Fruit fly (Drosophila melanogaster) whole organism, pupa: Measurements from ENCODE around the gene EMC1.
A peak's percentile ranks its signal among the peaks of the same experiment; 100 is the strongest.

Source experiments
- CG10348 ChIP-seq: fragments of 200-800 bp; sonication (Bioruptor generic); IDR thresholded peaks from 2 replicates; pipeline ENCODE4 v1.3.6; 2022; ENCODE audit warnings: missing biosample characterization, missing genetic modification characterization
- CG12605 ChIP-seq: fragments of 200-800 bp; sonication (Bioruptor generic); IDR thresholded peaks from 2 replicates; pipeline ENCODE4 v1.3.6; 2022; ENCODE audit warnings: missing biosample characterization, missing genetic modification characterization
- CG13204 ChIP-seq: fragments of 200-800 bp; sonication (Bioruptor generic); optimal IDR thresholded peaks from 2 replicates; lab custom pipeline; 2018; ENCODE audit warnings: missing biosample characterization, mild to moderate bottlenecking, missing genetic modification characterization, moderate library complexity
- CG14655 ChIP-seq: fragments of 200-800 bp; sonication (Bioruptor generic); optimal IDR thresholded peaks from 3 replicates; lab custom pipeline; 2017; ENCODE audit warnings: mild to moderate bottlenecking, missing biosample characterization, missing genetic modification reagents, missing genetic modification characterization
- CG15710 ChIP-seq: fragments of 200-800 bp; sonication (Bioruptor generic); optimal IDR thresholded peaks from 2 replicates; lab custom pipeline; 2018; ENCODE audit warnings: missing biosample characterization, mild to moderate bottlenecking, missing genetic modification characterization, moderate library complexity
- CG17806 ChIP-seq: fragments of 200-800 bp; sonication (Bioruptor generic); optimal IDR thresholded peaks from 2 replicates; lab custom pipeline; 2018; ENCODE audit warnings: missing biosample characterization, mild to moderate bottlenecking, missing genetic modification characterization, moderate library complexity
- CG32121 ChIP-seq: fragments of 200-800 bp; sonication (Bioruptor generic); IDR thresholded peaks from 2 replicates; pipeline ENCODE4 v1.3.6; 2022; ENCODE audit warnings: missing biosample characterization, missing genetic modification characterization
- CG34367 ChIP-seq: fragments of 200-800 bp; sonication (Bioruptor generic); optimal IDR thresholded peaks from 2 replicates; lab custom pipeline; 2018; ENCODE audit warnings: missing biosample characterization, mild to moderate bottlenecking, missing genetic modification characterization
- CG4496 ChIP-seq: fragments of 200-800 bp; sonication (Bioruptor generic); IDR thresholded peaks from 3 replicates; pipeline ENCODE4 v1.3.6; 2022; ENCODE audit warnings: missing biosample characterization, missing genetic modification characterization
- CG8159 ChIP-seq: fragments of 200-800 bp; sonication (Bioruptor generic); optimal IDR thresholded peaks from 3 replicates; lab custom pipeline; 2018; ENCODE audit warnings: missing biosample characterization, mild to moderate bottlenecking, missing genetic modification characterization, moderate library complexity
- CG8301 ChIP-seq: fragments of 200-800 bp; sonication (Bioruptor generic); optimal IDR thresholded peaks from 2 replicates; lab custom pipeline; 2018; ENCODE audit warnings: missing biosample characterization, mild to moderate bottlenecking, missing genetic modification characterization
- CG9948 ChIP-seq: fragments of 200-800 bp; sonication (Bioruptor generic); optimal IDR thresholded peaks from 2 replicates; lab custom pipeline; 2018; ENCODE audit warnings: missing biosample characterization, mild to moderate bottlenecking, missing genetic modification characterization, moderate library complexity
- D1 ChIP-seq: fragments of 200-800 bp; sonication (Bioruptor generic); optimal IDR thresholded peaks from 2 replicates; lab custom pipeline; 2018; ENCODE audit warnings: missing biosample characterization, mild to moderate bottlenecking, missing genetic modification characterization, moderate library complexity
- EcR ChIP-seq: fragments of 200-800 bp; sonication (Bioruptor generic); optimal IDR thresholded peaks from 3 replicates; lab custom pipeline; 2019; ENCODE audit warnings: missing biosample characterization, missing genetic modification characterization, mild to moderate bottlenecking, moderate library complexity, missing genetic modification reagents
- Ets98B ChIP-seq: fragments of 200-800 bp; sonication (Bioruptor generic); IDR thresholded peaks from 2 replicates; pipeline ENCODE4 v1.3.6; 2022; ENCODE audit warnings: missing biosample characterization, missing genetic modification characterization
- Pif1A ChIP-seq: fragments of 200-800 bp; sonication (Bioruptor generic); optimal IDR thresholded peaks from 3 replicates; lab custom pipeline; 2016; ENCODE audit warnings: missing biosample characterization, missing genetic modification characterization
- Pif1B ChIP-seq: fragments of 200-800 bp; sonication (Bioruptor generic); optimal IDR thresholded peaks from 3 replicates; lab custom pipeline; 2016; ENCODE audit warnings: missing biosample characterization, missing genetic modification characterization
- Snoo ChIP-seq: fragments of 200-800 bp; sonication (Bioruptor generic); optimal IDR thresholded peaks from 3 replicates; lab custom pipeline; 2017; ENCODE audit warnings: missing biosample characterization, mild to moderate bottlenecking, missing genetic modification characterization, inconsistent platforms
- fd96Ca ChIP-seq: fragments of 200-800 bp; sonication (Bioruptor generic); IDR thresholded peaks from 3 replicates; pipeline ENCODE4 v1.3.6; 2022; ENCODE audit warnings: missing biosample characterization, missing genetic modification characterization
- gl ChIP-seq: fragments of 200-800 bp; sonication (Bioruptor generic); optimal IDR thresholded peaks from 2 replicates; lab custom pipeline; 2018; ENCODE audit warnings: missing biosample characterization, mild to moderate bottlenecking, missing genetic modification characterization
- rn ChIP-seq: fragments of 200-800 bp; sonication (Bioruptor generic); IDR thresholded peaks from 2 replicates; pipeline ENCODE4 v1.3.6; 2022; ENCODE audit warnings: missing biosample characterization, missing genetic modification characterization

The EMC1 gene

dm6 chr3R:7907311-7907710 lies at the start of gene EMC1, which contains the start of gene Taf7:
Gene EMC1 (minus strand): TSS chr3R:7907363.
Gene Taf7 (plus strand): TSS chr3R:7907333.
- TF ChIP-seq EcR (GFP tag; lab: Kevin White, UChicago) (peak; percentile 7), Pif1B (no peak), CG32121 (no peak)

dm6 chr3R:7954477-7954876 lies 47.3 kb upstream of the EMC1 start:
- TF ChIP-seq CG13204 (GFP tag; lab: Kevin White, UChicago) (peak; percentile 10), fd96Ca (no peak)

- TF ChIP-seq CG12605 = no peak
- no peak for TF ChIP-seq CG13204 (GFP tag; lab: Kevin White, UChicago)
- peak; percentile 68 for TF ChIP-seq CG17806 (tag; lab: Kevin White, UChicago)
- peak; percentile 22 for TF ChIP-seq CG34367 (tag; lab: Kevin White, UChicago)
- peak; percentile 62 for TF ChIP-seq CG9948 (tag; lab: Kevin White, UChicago)
- TF ChIP-seq Pif1A (GFP tag; lab: Kevin White, UChicago) = peak; percentile 23
- TF ChIP-seq Pif1B = no peak
- TF ChIP-seq rn (GFP tag; lab: Robert Waterston, UW) = no peak
- peak; percentile 54 for TF ChIP-seq CG15710 (tag; lab: Kevin White, UChicago)
- TF ChIP-seq CG14655 (GFP tag; lab: Kevin White, UChicago) = peak; percentile 60
- TF ChIP-seq Snoo (tag; lab: Kevin White, UChicago) = no peak
- peak; percentile 75 for TF ChIP-seq CG8159 (tag; lab: Kevin White, UChicago)
- TF ChIP-seq D1 (tag; lab: Kevin White, UChicago) = peak; percentile 32
- peak; percentile 16 for TF ChIP-seq CG8301 (tag; lab: Kevin White, UChicago)
- TF ChIP-seq CG32121 = no peak
- TF ChIP-seq CG10348 (GFP tag; lab: Robert Waterston, UW) = no peak
- TF ChIP-seq fd96Ca = no peak
- TF ChIP-seq Ets98B (GFP tag; lab: Robert Waterston, UW) = no peak
- TF ChIP-seq CG4496 = 0 out of 3 replicates have a peak, but pooled peaks have one; percentile 44
- TF ChIP-seq gl (tag; lab: Kevin White, UChicago) = no peak
- TF ChIP-seq EcR (GFP tag; lab: Kevin White, UChicago) = peak; percentile 96
- TF ChIP-seq, all 21 proteins: peak for 11
Measured at dm6 chr3R:7953041-7953788, 46.1 kb upstream of the EMC1 start.

DNA sequence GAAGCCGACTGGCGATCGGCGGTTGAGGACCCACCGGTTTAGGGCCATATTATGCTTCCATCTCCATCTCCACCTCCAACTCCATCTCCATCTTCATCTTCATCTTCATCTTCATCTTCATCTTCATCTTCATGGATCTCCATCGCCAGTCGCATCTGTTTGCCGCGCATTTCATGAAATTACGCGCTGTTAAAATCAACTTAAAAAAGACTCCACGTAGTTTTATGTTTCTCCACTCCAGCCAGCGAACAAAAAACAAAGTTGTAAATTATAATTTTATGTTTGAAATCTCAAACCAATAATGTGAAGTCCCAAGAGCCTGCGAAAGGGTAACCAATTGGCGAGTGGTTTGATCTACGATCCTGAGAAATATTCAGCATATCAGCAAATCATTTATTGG lies 43.0 kb upstream of the EMC1 start:
- TF ChIP-seq CG12605 = no peak
- no peak for TF ChIP-seq CG8301 (tag; lab: Kevin White, UChicago)
- TF ChIP-seq D1 (tag; lab: Kevin White, UChicago) = no peak
- TF ChIP-seq CG14655 (GFP tag; lab: Kevin White, UChicago) = no peak
- TF ChIP-seq CG9948 (tag; lab: Kevin White, UChicago) = no peak
- no peak for TF ChIP-seq EcR (GFP tag; lab: Kevin White, UChicago)
- TF ChIP-seq CG17806 (tag; lab: Kevin White, UChicago) = no peak
- no peak for TF ChIP-seq gl (tag; lab: Kevin White, UChicago)
- TF ChIP-seq CG34367 (tag; lab: Kevin White, UChicago) = no peak
- TF ChIP-seq CG13204 (GFP tag; lab: Kevin White, UChicago) = no peak
- no peak for TF ChIP-seq CG8159 (tag; lab: Kevin White, UChicago)
- TF ChIP-seq CG10348 (GFP tag; lab: Robert Waterston, UW) = no peak
- no peak for TF ChIP-seq CG32121
- no peak for TF ChIP-seq Pif1A (GFP tag; lab: Kevin White, UChicago)
- no peak for TF ChIP-seq CG15710 (tag; lab: Kevin White, UChicago)
- TF ChIP-seq CG4496 = no peak
- no peak for TF ChIP-seq rn (GFP tag; lab: Robert Waterston, UW)
- TF ChIP-seq Pif1B = no peak
- TF ChIP-seq Ets98B (GFP tag; lab: Robert Waterston, UW) = no peak
- no peak for TF ChIP-seq fd96Ca
- TF ChIP-seq, all 21 proteins: peak for 0

- TF ChIP-seq Pif1B = no peak
- peak; percentile 37; the same call in 1 of the 3 replicates for TF ChIP-seq CG4496
- peak; percentile 34 for TF ChIP-seq CG14655 (GFP tag; lab: Kevin White, UChicago)
- TF ChIP-seq CG32121 = peak; percentile 68
- no peak for TF ChIP-seq CG15710 (tag; lab: Kevin White, UChicago)
- TF ChIP-seq CG8301 (tag; lab: Kevin White, UChicago) = peak; percentile 15
- TF ChIP-seq CG12605 = peak; percentile 32; the same call in 1 of the 2 replicates
- TF ChIP-seq Ets98B (GFP tag; lab: Robert Waterston, UW) = peak; percentile 31; the same call in 1 of the 2 replicates
Measured at dm6 chr3R:7947349-7947748, 40.2 kb upstream of the EMC1 start.

DNA sequence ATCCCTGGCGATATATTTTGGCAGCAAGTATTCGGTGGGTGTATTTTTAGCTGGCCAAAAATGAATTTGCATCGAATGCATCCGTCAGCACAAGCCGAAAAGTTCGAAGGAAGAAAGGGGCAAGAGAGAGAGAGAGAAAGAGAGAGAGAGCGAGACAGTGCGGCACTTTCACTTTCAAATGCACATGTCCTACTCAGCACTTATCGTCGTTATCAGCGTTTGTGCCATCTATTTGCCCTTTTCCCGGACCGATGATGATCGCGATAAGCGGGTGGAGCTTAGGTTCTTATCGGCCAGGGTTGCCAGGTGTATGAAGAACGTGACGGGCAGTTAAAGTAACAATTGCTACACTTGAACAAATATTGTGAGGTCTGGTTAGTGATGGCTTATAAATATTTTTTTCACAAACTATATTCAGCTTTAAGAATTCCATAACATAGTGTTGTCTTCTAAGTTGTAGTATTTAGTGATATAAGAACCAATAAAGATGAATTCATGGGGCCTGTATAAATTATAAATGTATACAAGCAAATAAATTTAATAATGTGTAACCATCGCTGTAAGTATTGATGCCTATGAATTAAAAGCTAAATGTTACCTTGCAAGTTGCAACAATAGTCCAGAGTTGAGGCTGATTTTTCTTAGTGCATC lies 37.7 kb upstream of the EMC1 start:
- TF ChIP-seq CG4496 (no peak), CG17806 (tag; lab: Kevin White, UChicago) (no peak), Snoo (tag; lab: Kevin White, UChicago) (no peak), CG15710 (tag; lab: Kevin White, UChicago) (peak; percentile 1), CG8301 (tag; lab: Kevin White, UChicago) (peak; percentile 5), CG8159 (tag; lab: Kevin White, UChicago) (no peak), Pif1B (no peak), CG12605 (no peak), CG34367 (tag; lab: Kevin White, UChicago) (no peak), CG14655 (GFP tag; lab: Kevin White, UChicago) (peak; percentile 39), fd96Ca (no peak), CG9948 (tag; lab: Kevin White, UChicago) (no peak), D1 (tag; lab: Kevin White, UChicago) (no peak), gl (tag; lab: Kevin White, UChicago) (no peak), CG13204 (GFP tag; lab: Kevin White, UChicago) (no peak), CG32121 (peak; percentile 26; the same call in 1 of the 2 replicates), CG10348 (GFP tag; lab: Robert Waterston, UW) (no peak), Pif1A (GFP tag; lab: Kevin White, UChicago) (no peak), Ets98B (GFP tag; lab: Robert Waterston, UW) (no peak), EcR (GFP tag; lab: Kevin White, UChicago) (no peak), rn (GFP tag; lab: Robert Waterston, UW) (no peak)
